Worm (Caenorhabditis elegans): ENCODE measurements around the gene ctsa-1.2.

Gene ctsa-1.2

ce11 chrII:11777893-11778480 lies 38.8 kb downstream of the ctsa-1.2 start, which contains the start of the genes patr-1 and dna-2 (continued):
- TF ChIP-seq lsy-27 (tag; optimal IDR thresholded peaks at IDR 0.05; ENCODE audit: borderline replicate concordance, insufficient read depth) (no peak), hrde-1 (tag; optimal IDR thresholded peaks at IDR 0.05; ENCODE audit: borderline replicate concordance) (no peak), dox-1 (GFP tag; IDR thresholded peaks at IDR 0.05) (peak; percentile 80), cebp-1 (GFP tag; IDR thresholded peaks at IDR 0.05) (no peak), cebp-1 (tag; optimal IDR thresholded peaks at IDR 0.05) (peak; percentile 63), hlh-26 (GFP tag; conservative IDR thresholded peaks at IDR 0.05) (no peak), lin-40 (tag; optimal IDR thresholded peaks at IDR 0.05) (no peak), F33H1.4 (GFP tag; IDR thresholded peaks at IDR 0.05) (peak; percentile 82), D2030.7 (GFP tag; IDR thresholded peaks at IDR 0.05) (peak; percentile 43), mel-28 (tag; optimal IDR thresholded peaks at IDR 0.05; ENCODE audit: borderline replicate concordance) (no peak), ekl-4 (GFP tag; IDR thresholded peaks at IDR 0.05) (0 out of 2 replicates have a peak, but pooled peaks have one; percentile 8), ceh-40 (GFP tag; IDR thresholded peaks at IDR 0.05) (no peak), ets-4 (GFP tag; optimal IDR thresholded peaks at IDR 0.05) (no peak)

- TF ChIP-seq attf-3 (GFP tag; conservative IDR thresholded peaks at IDR 0.05), result peak; percentile 25; the same call in 1 of the 2 replicates
- peak; percentile 100 for TF ChIP-seq madf-6 (GFP tag; IDR thresholded peaks at IDR 0.05)
- TF ChIP-seq F55B11.4 (tag; optimal IDR thresholded peaks at IDR 0.05; ENCODE audit: borderline replicate concordance, insufficient read depth), result no peak
- TF ChIP-seq lin-26 (GFP tag; IDR thresholded peaks at IDR 0.05), result no peak
- no peak for TF ChIP-seq nfya-2 (GFP tag; IDR thresholded peaks at IDR 0.05)
- TF ChIP-seq xnd-1 (tag; optimal IDR thresholded peaks at IDR 0.05), result peak; percentile 99
- TF ChIP-seq mel-28 (tag; optimal IDR thresholded peaks at IDR 0.05; ENCODE audit: borderline replicate concordance), result no peak
- no peak for TF ChIP-seq madf-10 (tag; optimal IDR thresholded peaks at IDR 0.05)
- TF ChIP-seq nhr-90 (tag; optimal IDR thresholded peaks at IDR 0.05), result no peak
- TF ChIP-seq C17E4.6 (GFP tag; IDR thresholded peaks at IDR 0.05), result peak; percentile 64; the same call in 1 of the 2 replicates
- TF ChIP-seq C06A6.2 (GFP tag; conservative IDR thresholded peaks at IDR 0.05), result no peak
- TF ChIP-seq pha-4 (tag; optimal IDR thresholded peaks at IDR 0.05), result no peak
- TF ChIP-seq athp-1 (tag; optimal IDR thresholded peaks at IDR 0.05), result peak; percentile 51
- peak; percentile 73; the same call in 1 of the 2 replicates for TF ChIP-seq attf-6 (GFP tag; IDR thresholded peaks at IDR 0.05)
- TF ChIP-seq F57C9.4 (tag; optimal IDR thresholded peaks at IDR 0.05), result no peak
- TF ChIP-seq B0035.1 (tag; optimal IDR thresholded peaks at IDR 0.05), result no peak
- TF ChIP-seq B0019.2 (GFP tag; conservative IDR thresholded peaks at IDR 0.05), result peak; percentile 73
- TF ChIP-seq ztf-26 (tag; optimal IDR thresholded peaks at IDR 0.05), result no peak
- peak; percentile 77 for TF ChIP-seq lir-1 (GFP tag; conservative IDR thresholded peaks at IDR 0.05)
- TF ChIP-seq madf-8 (GFP tag; conservative IDR thresholded peaks at IDR 0.05), result peak; percentile 100
- TF ChIP-seq snpc-3.4 (tag; optimal IDR thresholded peaks at IDR 0.05), result peak; percentile 92
- TF ChIP-seq ztf-25 (GFP tag; IDR thresholded peaks at IDR 0.05), result 0 out of 2 replicates have a peak, but pooled peaks have one; percentile 54
- no peak for TF ChIP-seq egl-18 (GFP tag; IDR thresholded peaks at IDR 0.05)
- TF ChIP-seq attf-5 (GFP tag; optimal IDR thresholded peaks at IDR 0.05), result no peak
- no peak for TF ChIP-seq tbx-9 (tag; optimal IDR thresholded peaks at IDR 0.05; ENCODE audit: borderline replicate concordance)
- TF ChIP-seq mxl-1 (tag; optimal IDR thresholded peaks at IDR 0.05), result no peak
- TF ChIP-seq die-1 (tag; optimal IDR thresholded peaks at IDR 0.05), result no peak
- peak; percentile 95 for TF ChIP-seq lin-54 (GFP tag; optimal IDR thresholded peaks at IDR 0.05)
- TF ChIP-seq Y53F4B.3 (GFP tag; IDR thresholded peaks at IDR 0.05), result no peak; the same call in 1 of the 2 replicates
- peak; percentile 91 for TF ChIP-seq unc-130 (GFP tag; optimal IDR thresholded peaks at IDR 0.05)
- TF ChIP-seq nhr-27 (tag; optimal IDR thresholded peaks at IDR 0.05), result no peak
- TF ChIP-seq Y56A3A.18 (GFP tag; IDR thresholded peaks at IDR 0.05), result no peak
- no peak for TF ChIP-seq F37B4.10 (GFP tag; IDR thresholded peaks at IDR 0.05)
- no peak for TF ChIP-seq rec-8 (tag; optimal IDR thresholded peaks at IDR 0.05)
Observed at ce11 chrII:11782493-11782892, 43.3 kb downstream of the ctsa-1.2 start, which contains the start of gene F43G6.16. Gene F43G6.16 (minus strand): TSS chrII:11782633.

All from whole organism, young adult.